Worm (Caenorhabditis elegans): ENCODE results near the gene C45B2.8.

ce11 chrX:6082660-6083059, 5.1 kb upstream of the C45B2.8 start, which contains the start of gene C45B2.3:
- no peak for TF ChIP-seq ceh-30 (tag; optimal IDR thresholded peaks at IDR 0.05)
- no peak for TF ChIP-seq tbx-2 (tag; optimal IDR thresholded peaks at IDR 0.05)
- TF ChIP-seq pha-2 (tag; optimal IDR thresholded peaks at IDR 0.05), result no peak
- TF ChIP-seq ceh-6 (GFP tag; optimal IDR thresholded peaks at IDR 0.05), result no peak
- TF ChIP-seq unc-42 (tag; optimal IDR thresholded peaks at IDR 0.05), result no peak
- TF ChIP-seq zip-5 (tag; optimal IDR thresholded peaks at IDR 0.05), result no peak
- no peak for TF ChIP-seq mec-3 (tag; optimal IDR thresholded peaks at IDR 0.05; ENCODE audit: borderline replicate concordance)
- TF ChIP-seq lim-6 (tag; optimal IDR thresholded peaks at IDR 0.05), result no peak

Measured in whole organism, late embryonic.